Worm (Caenorhabditis elegans) whole organism, young adult: ENCODE data around the gene C17E7.4.

ENCODE experiments used
- B0261.1 ChIP-seq: sonication (generic microtip); optimal IDR thresholded peaks from 2 replicates; lab custom pipeline; 2016; ENCODE audit warnings: mild to moderate bottlenecking, missing genetic modification characterization, moderate library complexity, missing compliant biosample characterization
- F49E8.2 ChIP-seq: sonication (generic microtip); optimal IDR thresholded peaks from 3 replicates; lab custom pipeline; 2017; ENCODE audit warnings: missing genetic modification characterization, mild to moderate bottlenecking, missing compliant biosample characterization, antibody characterized with exemption, moderate library complexity; ENCODE audit not compliant: insufficient read depth
- ama-1 ChIP-seq, 3 experiments: fragments of 150-350 bp in 1 of 3; sonication (generic microtip) in 2 of 3; optimal IDR thresholded peaks; 2 replicates each; lab custom pipeline; 2014 to 2018; ENCODE audit warnings: missing biosample characterization in 2 of 3, missing genetic modification characterization in 2 of 3, missing genetic modification reagents in 2 of 3
- attf-3 ChIP-seq: fragments of 200-800 bp; sonication (Bioruptor generic); conservative IDR thresholded peaks from 2 replicates; pipeline ENCODE4 v1.3.6; 2022; ENCODE audit warnings: missing genetic modification reagents, missing genetic modification characterization, missing compliant biosample characterization
- bed-2 ChIP-seq: fragments of 200-800 bp; sonication (Bioruptor generic); IDR thresholded peaks from 2 replicates; pipeline ENCODE4 v1.3.6; 2022; ENCODE audit warnings: missing genetic modification reagents, missing genetic modification characterization, missing compliant biosample characterization
- hlh-26 ChIP-seq: fragments of 200-800 bp; sonication (Bioruptor generic); conservative IDR thresholded peaks from 2 replicates; pipeline ENCODE4 v1.3.6; 2022; ENCODE audit warnings: missing genetic modification reagents, missing genetic modification characterization, missing compliant biosample characterization
- let-607 ChIP-seq, 2 experiments: fragments of 200-800 bp in 1 of 2; sonication (Bioruptor generic) in 1 of 2; sonication (generic microtip) in 1 of 2; optimal IDR thresholded peaks; 2 replicates each; lab custom pipeline; 2016 to 2018; ENCODE audit warnings: mild to moderate bottlenecking in 2 of 2, missing compliant biosample characterization in 2 of 2, missing genetic modification characterization in 2 of 2, moderate library complexity in 2 of 2, missing genotype in 1 of 2
- mel-28 ChIP-seq: sonication (generic microtip); optimal IDR thresholded peaks from 2 replicates; lab custom pipeline; 2016; ENCODE audit warnings: borderline replicate concordance, mild to moderate bottlenecking, missing genetic modification characterization, missing compliant biosample characterization
- mes-4 ChIP-seq: sonication (generic microtip); optimal IDR thresholded peaks from 2 replicates; lab custom pipeline; 2016; ENCODE audit warnings: missing genotype, missing genetic modification characterization, missing compliant biosample characterization
- nhr-120 ChIP-seq: fragments of 200-800 bp; sonication (Bioruptor generic); IDR thresholded peaks from 2 replicates; pipeline ENCODE4 v1.3.6; 2022; ENCODE audit warnings: missing genetic modification characterization, missing compliant biosample characterization
- pha-4 ChIP-seq: fragments of 150-350 bp; sonication (generic microtip); optimal IDR thresholded peaks from 2 replicates; lab custom pipeline; 2014; ENCODE audit warnings: missing biosample characterization, missing genetic modification reagents, missing genetic modification characterization
- sdz-38 ChIP-seq: sonication (generic microtip); optimal IDR thresholded peaks from 2 replicates; lab custom pipeline; 2016; ENCODE audit warnings: missing genotype, missing genetic modification characterization, missing compliant biosample characterization
- snpc-4 ChIP-seq, 5 experiments: fragments of 150-350 bp in 1 of 5; sonication (generic microtip) in 4 of 5; optimal IDR thresholded peaks; 2 replicates each; lab custom pipeline; 2014 to 2018; ENCODE audit warnings: missing genetic modification characterization in 5 of 5, missing biosample characterization in 3 of 5, antibody characterized with exemption in 2 of 5, mild to moderate bottlenecking in 2 of 5, missing compliant biosample characterization in 2 of 5, missing genotype in 2 of 5, moderate library complexity in 2 of 5, missing genetic modification reagents in 1 of 5
- sptf-2 ChIP-seq: fragments of 200-800 bp; sonication (Bioruptor generic); optimal IDR thresholded peaks from 2 replicates; lab custom pipeline; 2018; ENCODE audit warnings: mild to moderate bottlenecking, missing genetic modification characterization, missing compliant biosample characterization

ce11 chrV:3921635-3922034 lies 29.0 kb downstream of the C17E7.4 start, which contains the start of gene srx-65:
- TF ChIP-seq nhr-120 (no peak), hlh-26 (GFP tag; lab: Robert Waterston, UW) (no peak), mel-28 (tag; lab: Kevin White, UChicago) (no peak), bed-2 (GFP tag; lab: Robert Waterston, UW) (no peak), F49E8.2 (no peak), ama-1 (optimal IDR thresholded peaks at IDR 0.05; lab: Kevin White, UChicago) (no peak), ama-1 (GFP tag; optimal IDR thresholded peaks at IDR 0.05; lab: Kevin White, UChicago) (no peak), let-607 (tag; optimal IDR thresholded peaks at IDR 0.05; lab: Kevin White, UChicago) (no peak), B0261.1 (no peak), pha-4 (tag; lab: Kevin White, UChicago) (no peak), attf-3 (GFP tag; lab: Robert Waterston, UW) (no peak), sptf-2 (no peak), snpc-4 (GFP tag; optimal IDR thresholded peaks at IDR 0.05; lab: Kevin White, UChicago) (no peak), snpc-4 (tag; optimal IDR thresholded peaks at IDR 0.05; lab: Kevin White, UChicago) (no peak), mes-4 (no peak), sdz-38 (tag; lab: Kevin White, UChicago) (no peak)
